Fruit fly (Drosophila melanogaster): Measurements from ENCODE around the gene CG5071.

The CG5071 gene

DNA sequence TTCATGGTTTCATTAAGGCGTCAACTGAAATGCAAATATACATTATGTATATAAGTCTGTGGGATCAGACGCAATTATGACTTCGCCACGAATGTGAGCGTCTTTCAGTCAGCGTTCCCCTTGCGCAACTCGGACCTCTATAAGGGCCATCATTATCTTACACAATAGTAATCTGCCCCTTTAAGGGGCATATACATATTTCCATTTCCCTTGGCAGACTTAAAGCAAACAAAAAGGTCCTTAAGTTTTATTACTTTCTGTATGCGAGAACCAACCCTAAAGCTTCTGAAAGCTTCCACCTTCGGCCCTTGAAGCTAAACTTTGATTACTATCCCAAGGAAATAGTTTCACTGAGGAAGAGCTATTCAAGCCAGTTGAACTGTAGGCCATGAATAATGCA lies 32.2 kb downstream of the CG5071 start:
- TF ChIP-seq Mnt (GFP tag; optimal IDR thresholded peaks at IDR 0.05) (no peak), CG7045 (GFP tag; optimal IDR thresholded peaks at IDR 0.05) (no peak), CG12768 (GFP tag; optimal IDR thresholded peaks at IDR 0.05) (no peak), CG14711 (tag; optimal IDR thresholded peaks at IDR 0.05) (no peak), CG11617 (GFP tag; optimal IDR thresholded peaks at IDR 0.05) (no peak), CG5204 (GFP tag; optimal IDR thresholded peaks at IDR 0.05) (no peak), pad (GFP tag; optimal IDR thresholded peaks at IDR 0.05) (no peak), kay (GFP tag; ENCODE audit: borderline replicate concordance) (no peak), cnc (optimal IDR thresholded peaks at IDR 0.05) (no peak), bab1 (GFP tag; optimal IDR thresholded peaks at IDR 0.05) (no peak), Crg-1 (GFP tag; optimal IDR thresholded peaks at IDR 0.05) (no peak), toe (GFP tag; optimal IDR thresholded peaks at IDR 0.05) (no peak), ovo (GFP tag; optimal IDR thresholded peaks at IDR 0.05) (no peak), cic (GFP tag; optimal IDR thresholded peaks at IDR 0.05) (no peak)

DNA sequence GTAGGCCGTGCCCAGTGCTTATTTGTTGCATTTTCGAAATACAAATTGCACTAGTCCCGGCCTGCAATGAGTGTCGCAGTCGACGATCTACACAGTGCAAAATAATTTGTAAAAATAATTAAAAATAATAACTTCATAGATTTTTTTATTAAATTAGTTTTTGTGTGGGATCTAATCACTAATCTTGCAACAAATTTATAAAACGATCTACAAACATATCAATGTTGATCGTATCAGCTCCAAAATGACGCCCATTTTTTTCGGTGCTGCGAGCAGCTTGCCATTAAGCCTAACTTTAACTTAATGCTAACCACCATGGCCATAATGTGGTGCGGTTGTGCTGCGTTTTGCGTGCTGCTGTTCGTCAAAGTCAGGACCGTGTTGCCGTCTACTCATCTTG lies 33.2 kb downstream of the CG5071 start:
- TF ChIP-seq CG14711 (tag; optimal IDR thresholded peaks at IDR 0.05) (peak; percentile 37), toe (GFP tag; optimal IDR thresholded peaks at IDR 0.05) (no peak), bab1 (GFP tag; optimal IDR thresholded peaks at IDR 0.05) (peak; percentile 44)

DNA sequence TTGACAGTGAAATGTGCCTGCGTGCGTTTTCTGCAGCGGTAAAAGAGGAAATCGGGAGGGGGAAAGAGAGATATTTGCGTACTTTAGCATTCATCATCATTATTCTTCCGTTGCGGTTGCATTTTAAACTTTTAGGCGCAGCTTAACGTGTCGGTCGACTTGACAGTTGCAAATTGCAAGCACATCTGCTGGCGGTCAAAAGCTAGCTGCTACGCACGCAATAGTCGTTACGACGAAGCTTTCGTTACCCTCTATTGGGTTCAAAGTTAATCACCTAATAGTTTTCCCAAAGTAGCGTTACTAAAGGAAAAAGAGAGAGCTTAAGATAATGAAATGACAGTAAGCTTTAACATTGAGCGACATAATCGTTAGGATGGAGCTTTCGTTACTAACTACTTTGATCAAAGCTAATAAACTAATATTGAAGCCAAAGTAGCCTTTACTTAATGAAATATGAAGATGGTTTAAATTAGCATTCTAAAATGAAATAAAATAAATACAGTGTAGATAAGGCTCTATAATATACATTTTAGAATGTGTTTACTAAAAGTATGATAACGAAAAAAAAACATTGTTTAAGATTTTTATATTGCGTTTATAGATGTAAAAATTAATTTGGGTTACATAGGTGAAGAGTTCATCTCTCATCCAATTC lies 34.0 kb downstream of the CG5071 start:
- no peak for TF ChIP-seq Mnt (GFP tag; optimal IDR thresholded peaks at IDR 0.05)
- TF ChIP-seq ovo (GFP tag; optimal IDR thresholded peaks at IDR 0.05): peak; percentile 12
- TF ChIP-seq CG14711 (tag; optimal IDR thresholded peaks at IDR 0.05): no peak
- peak; percentile 86 for TF ChIP-seq kay (GFP tag; ENCODE audit: borderline replicate concordance)
- TF ChIP-seq CG5204 (GFP tag; optimal IDR thresholded peaks at IDR 0.05): no peak
- TF ChIP-seq CG33017 (tag; optimal IDR thresholded peaks at IDR 0.05): peak; percentile 20
- TF ChIP-seq tj (GFP tag; optimal IDR thresholded peaks at IDR 0.05): peak; percentile 87
- no peak for TF ChIP-seq cnc (optimal IDR thresholded peaks at IDR 0.05)
- TF ChIP-seq toe (GFP tag; optimal IDR thresholded peaks at IDR 0.05): no peak
- TF ChIP-seq pad (GFP tag; optimal IDR thresholded peaks at IDR 0.05): peak; percentile 25
- TF ChIP-seq Clk (GFP tag; optimal IDR thresholded peaks at IDR 0.05): no peak
- TF ChIP-seq CG12768 (GFP tag; optimal IDR thresholded peaks at IDR 0.05): peak; percentile 66
- no peak for TF ChIP-seq CG7101 (tag; optimal IDR thresholded peaks at IDR 0.05)
- no peak for TF ChIP-seq CG1620 (GFP tag; optimal IDR thresholded peaks at IDR 0.05)
- no peak for TF ChIP-seq CG7045 (GFP tag; optimal IDR thresholded peaks at IDR 0.05)
- TF ChIP-seq CG11617 (GFP tag; optimal IDR thresholded peaks at IDR 0.05): no peak
- no peak for TF ChIP-seq Crg-1 (GFP tag; optimal IDR thresholded peaks at IDR 0.05)
- TF ChIP-seq cic (GFP tag; optimal IDR thresholded peaks at IDR 0.05): peak; percentile 51
- no peak for TF ChIP-seq Hr96 (GFP tag; optimal IDR thresholded peaks at IDR 0.05)
- peak; percentile 46 for TF ChIP-seq bab1 (GFP tag; optimal IDR thresholded peaks at IDR 0.05)

DNA sequence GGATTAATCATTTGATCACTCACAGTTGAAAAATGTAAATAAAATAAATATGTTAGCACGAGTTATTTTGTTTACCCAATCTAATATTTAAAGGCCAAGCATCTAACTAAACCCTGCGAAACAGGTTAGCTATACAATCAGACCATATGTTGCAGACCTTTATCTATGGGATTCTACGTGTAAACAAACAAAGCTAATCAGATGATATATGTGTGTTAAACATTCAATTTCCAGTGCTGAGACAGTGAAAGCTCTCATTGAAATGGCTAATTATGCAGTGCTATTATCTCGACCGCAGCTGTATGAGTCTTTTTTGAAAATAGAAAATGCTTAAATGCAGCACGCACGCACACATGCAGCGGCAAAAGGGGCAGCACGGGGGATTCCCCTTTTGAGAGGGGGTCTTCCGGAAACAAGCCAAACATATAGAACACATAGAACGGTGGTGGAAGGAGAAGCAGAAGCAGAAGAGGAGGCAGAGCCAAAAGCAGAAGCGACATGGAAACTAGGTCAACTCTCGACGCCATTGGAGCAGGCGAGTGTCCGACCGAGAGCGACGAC lies 41.7 kb downstream of the CG5071 start:
- TF ChIP-seq CG14711 (tag; optimal IDR thresholded peaks at IDR 0.05) (no peak), CG7045 (GFP tag; optimal IDR thresholded peaks at IDR 0.05) (no peak), cic (GFP tag; optimal IDR thresholded peaks at IDR 0.05) (no peak), CG1620 (GFP tag; optimal IDR thresholded peaks at IDR 0.05) (no peak), CG12768 (GFP tag; optimal IDR thresholded peaks at IDR 0.05) (no peak)

DNA sequence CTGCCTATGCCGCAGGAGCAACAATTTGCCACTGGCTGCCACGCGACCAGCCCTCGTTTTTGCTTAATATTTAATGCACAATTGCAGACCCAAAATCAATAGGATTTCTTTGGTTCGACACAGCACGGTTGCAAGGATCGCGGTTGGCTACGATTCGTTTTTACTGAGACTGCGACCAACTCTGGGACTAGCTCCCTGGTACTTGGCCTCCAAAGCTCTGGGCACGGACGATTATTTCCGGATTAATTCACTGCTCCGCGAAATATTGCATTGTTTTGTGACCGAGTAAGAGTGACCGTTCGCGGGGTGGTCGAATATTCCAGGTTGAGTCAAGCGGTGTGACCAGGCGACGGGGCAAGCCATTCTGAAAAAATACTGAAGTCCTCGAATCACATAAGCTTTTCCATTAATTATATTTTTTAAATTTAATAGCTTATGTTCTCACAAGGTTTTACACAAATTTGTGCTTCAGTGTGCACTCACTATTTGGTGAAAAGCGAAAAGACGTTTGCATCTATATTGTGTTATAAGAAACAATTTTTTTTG lies 42.8 kb downstream of the CG5071 start, which contains the start of gene Tnks:
Tnks (minus strand) TSS at position 302 of the 546 bp plus-strand sequence.
- TF ChIP-seq CG7045 (GFP tag; optimal IDR thresholded peaks at IDR 0.05): no peak
- TF ChIP-seq ovo (GFP tag; optimal IDR thresholded peaks at IDR 0.05): peak; percentile 24
- TF ChIP-seq CG11617 (GFP tag; optimal IDR thresholded peaks at IDR 0.05): peak; percentile 4

DNA sequence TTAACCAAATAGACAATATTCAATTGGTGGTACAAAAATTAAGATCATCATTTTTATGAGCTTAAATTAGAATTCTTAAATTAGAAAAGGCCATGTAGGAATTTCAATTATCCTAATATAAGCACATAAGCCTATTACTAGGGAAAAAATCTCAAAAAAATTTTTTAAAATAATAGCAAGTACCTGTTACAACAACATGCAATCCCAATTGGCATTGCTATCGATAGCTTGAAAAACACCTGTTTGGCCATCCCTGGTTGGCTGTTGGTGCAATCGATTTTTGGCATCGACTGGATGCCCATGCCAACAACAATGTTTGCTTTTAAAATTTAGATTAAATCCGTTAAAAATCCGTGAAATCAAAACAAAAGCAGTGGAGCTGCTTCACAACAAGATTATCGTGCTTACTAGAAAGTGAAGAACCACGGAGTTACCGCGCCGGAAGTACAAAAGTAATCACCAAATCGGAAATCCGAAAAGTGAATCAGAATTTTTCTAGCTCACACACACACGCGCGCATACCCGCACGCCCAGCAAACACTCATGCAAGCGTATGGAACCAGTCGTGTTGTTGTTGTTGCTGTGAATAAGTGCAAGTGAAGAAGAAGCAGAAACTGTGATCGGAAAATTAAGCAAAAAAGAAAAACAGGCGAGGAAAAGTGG lies 43.4 kb downstream of the CG5071 start, which contains the start of gene RASSF8:
RASSF8 (plus strand) TSS at position 265 of the 663 bp plus-strand sequence.
- TF ChIP-seq bab1 (GFP tag; optimal IDR thresholded peaks at IDR 0.05): peak; percentile 54
- TF ChIP-seq toe (GFP tag; optimal IDR thresholded peaks at IDR 0.05): peak; percentile 69
- TF ChIP-seq Clk (GFP tag; optimal IDR thresholded peaks at IDR 0.05): no peak
- TF ChIP-seq tj (GFP tag; optimal IDR thresholded peaks at IDR 0.05): no peak
- no peak for TF ChIP-seq cnc (optimal IDR thresholded peaks at IDR 0.05)
- no peak for TF ChIP-seq cic (GFP tag; optimal IDR thresholded peaks at IDR 0.05)
- peak; percentile 74 for TF ChIP-seq CG5204 (GFP tag; optimal IDR thresholded peaks at IDR 0.05)
- TF ChIP-seq Mnt (GFP tag; optimal IDR thresholded peaks at IDR 0.05): peak; percentile 42
- TF ChIP-seq pad (GFP tag; optimal IDR thresholded peaks at IDR 0.05): no peak
- peak; percentile 29 for TF ChIP-seq CG1620 (GFP tag; optimal IDR thresholded peaks at IDR 0.05)
- TF ChIP-seq CG11617 (GFP tag; optimal IDR thresholded peaks at IDR 0.05): no peak
- no peak for TF ChIP-seq Crg-1 (GFP tag; optimal IDR thresholded peaks at IDR 0.05)
- no peak for TF ChIP-seq ovo (GFP tag; optimal IDR thresholded peaks at IDR 0.05)
- TF ChIP-seq Hr96 (GFP tag; optimal IDR thresholded peaks at IDR 0.05): peak; percentile 49
- TF ChIP-seq CG14711 (tag; optimal IDR thresholded peaks at IDR 0.05): no peak
- no peak for TF ChIP-seq CG12768 (GFP tag; optimal IDR thresholded peaks at IDR 0.05)
- TF ChIP-seq kay (GFP tag; ENCODE audit: borderline replicate concordance): no peak
- peak; percentile 12 for TF ChIP-seq CG7045 (GFP tag; optimal IDR thresholded peaks at IDR 0.05)
- no peak for TF ChIP-seq CG33017 (tag; optimal IDR thresholded peaks at IDR 0.05)
- no peak for TF ChIP-seq CG7101 (tag; optimal IDR thresholded peaks at IDR 0.05)
